Worm (Caenorhabditis elegans) whole organism, L4 larva: ENCODE results near the gene F01E11.3.
A peak's percentile ranks its signal among the peaks of the same experiment; 100 is the strongest.

Source experiments
- F37D6.2 ChIP-seq: sonication (generic microtip); optimal IDR thresholded peaks from 2 replicates; lab custom pipeline; 2016; ENCODE audit warnings: mild to moderate bottlenecking, missing genetic modification characterization, missing compliant biosample characterization
- R02D3.7 ChIP-seq: fragments of 150-350 bp; sonication (generic microtip); optimal IDR thresholded peaks from 3 replicates; lab custom pipeline; 2014; ENCODE audit warnings: missing biosample characterization, missing genetic modification characterization
- T26A8.4 ChIP-seq: fragments of 200-800 bp; sonication (Bioruptor generic); IDR thresholded peaks from 2 replicates; pipeline ENCODE4 v1.3.6; 2022; ENCODE audit warnings: missing genetic modification characterization, missing compliant biosample characterization
- Y48G9A.11 ChIP-seq: fragments of 200-800 bp; sonication (Bioruptor generic); IDR thresholded peaks from 2 replicates; pipeline ENCODE4 v1.3.6; 2022; ENCODE audit warnings: missing genetic modification reagents, missing genetic modification characterization, missing compliant biosample characterization
- aha-1 ChIP-seq: fragments of 150-350 bp; peaks from one replicate; lab custom pipeline; 2014; ENCODE audit warnings: missing biosample characterization, missing genetic modification characterization
- ama-1 ChIP-seq: fragments of 150-350 bp; optimal IDR thresholded peaks from 2 replicates; lab custom pipeline; 2014; ENCODE audit warnings: inconsistent platforms, mixed read lengths
- ceh-20 ChIP-seq: fragments of 200-800 bp; sonication (Bioruptor generic); IDR thresholded peaks from 2 replicates; pipeline ENCODE4 v1.3.6; 2022; ENCODE audit warnings: missing genetic modification reagents, missing genetic modification characterization, missing compliant biosample characterization
- ceh-62 ChIP-seq: sonication (generic microtip); optimal IDR thresholded peaks from 2 replicates; lab custom pipeline; 2017; ENCODE audit warnings: missing biosample characterization, missing genetic modification characterization
- daf-16 ChIP-seq, 3 experiments: sonication (generic microtip); optimal IDR thresholded peaks; 2 replicates each; lab custom pipeline; 2016 to 2017; ENCODE audit warnings: missing genetic modification characterization in 3 of 3, missing genetic modification reagents in 3 of 3, mild to moderate bottlenecking in 2 of 3, missing compliant biosample characterization in 2 of 3, missing biosample characterization in 1 of 3, moderate library complexity in 1 of 3
- daf-8 ChIP-seq: fragments of 200-800 bp; sonication (Bioruptor generic); IDR thresholded peaks from 2 replicates; pipeline ENCODE4 v1.3.6; 2022; ENCODE audit warnings: missing genetic modification characterization, missing compliant biosample characterization
- duxl-1 ChIP-seq: sonication (generic microtip); optimal IDR thresholded peaks from 2 replicates; lab custom pipeline; 2016; ENCODE audit warnings: mild to moderate bottlenecking, missing genetic modification characterization, moderate library complexity, missing compliant biosample characterization; ENCODE audit not compliant: poor library complexity
- dve-1 ChIP-seq: sonication (generic microtip); optimal IDR thresholded peaks from 2 replicates; lab custom pipeline; 2017; ENCODE audit warnings: antibody characterized with exemption, mild to moderate bottlenecking, missing genetic modification characterization, missing compliant biosample characterization; ENCODE audit not compliant: insufficient read depth
- egl-27 ChIP-seq: sonication (generic microtip); optimal IDR thresholded peaks from 3 replicates; lab custom pipeline; 2017; ENCODE audit warnings: missing biosample characterization, missing genetic modification reagents, missing genetic modification characterization
- fkh-10 ChIP-seq: fragments of 150-350 bp; optimal IDR thresholded peaks from 2 replicates; lab custom pipeline; 2014; ENCODE audit warnings: missing biosample characterization, missing genetic modification reagents, missing genetic modification characterization
- hif-1 ChIP-seq, 2 experiments: sonication (generic microtip); optimal IDR thresholded peaks; 2 replicates each; lab custom pipeline; 2016 to 2017; ENCODE audit warnings: missing compliant biosample characterization in 2 of 2, missing genetic modification characterization in 2 of 2, missing genetic modification reagents in 2 of 2, missing genotype in 2 of 2, mild to moderate bottlenecking in 1 of 2
- hlh-30 ChIP-seq: sonication (generic microtip); optimal IDR thresholded peaks from 2 replicates; lab custom pipeline; 2017; ENCODE audit warnings: antibody characterized with exemption, mild to moderate bottlenecking, missing genetic modification characterization, missing compliant biosample characterization; ENCODE audit not compliant: insufficient read depth
- jun-1 ChIP-seq: fragments of 150-350 bp; optimal IDR thresholded peaks from 2 replicates; lab custom pipeline; 2014; ENCODE audit warnings: missing biosample characterization, missing genetic modification reagents, missing genetic modification characterization
- lin-13 ChIP-seq: fragments of 150-350 bp; optimal IDR thresholded peaks from 2 replicates; lab custom pipeline; 2014; ENCODE audit warnings: missing biosample characterization, missing genetic modification reagents, missing genetic modification characterization
- lsy-2 ChIP-seq, 2 experiments: fragments of 150-350 bp in 1 of 2; sonication (generic microtip) in 1 of 2; optimal IDR thresholded peaks; 2 replicates each; lab custom pipeline; 2014 to 2017; ENCODE audit warnings: missing biosample characterization in 2 of 2, missing genetic modification characterization in 2 of 2
- madf-9 ChIP-seq: fragments of 200-800 bp; sonication (Bioruptor generic); conservative IDR thresholded peaks from 2 replicates; pipeline ENCODE4 v1.3.6; 2022; ENCODE audit warnings: missing genetic modification reagents, missing genetic modification characterization, missing compliant biosample characterization
- mdt-29 ChIP-seq: fragments of 200-800 bp; sonication (Bioruptor generic); IDR thresholded peaks from 2 replicates; pipeline ENCODE4 v1.3.6; 2022; ENCODE audit warnings: missing genetic modification reagents, missing genetic modification characterization, missing compliant biosample characterization
- nhr-41 ChIP-seq: fragments of 200-800 bp; sonication (Bioruptor generic); IDR thresholded peaks from 2 replicates; pipeline ENCODE4 v1.3.6; 2022; ENCODE audit warnings: missing genetic modification reagents, missing genetic modification characterization, missing compliant biosample characterization
- nhr-48 ChIP-seq: sonication (generic microtip); optimal IDR thresholded peaks from 2 replicates; lab custom pipeline; 2016; ENCODE audit warnings: mild to moderate bottlenecking, missing genetic modification characterization, missing compliant biosample characterization
- nhr-77 ChIP-seq: fragments of 150-350 bp; optimal IDR thresholded peaks from 2 replicates; lab custom pipeline; 2014; ENCODE audit warnings: missing biosample characterization, missing genetic modification characterization
- pqm-1 ChIP-seq: sonication (generic microtip); optimal IDR thresholded peaks from 2 replicates; lab custom pipeline; 2017; ENCODE audit warnings: missing biosample characterization, missing genetic modification characterization
- saeg-2 ChIP-seq: fragments of 200-800 bp; sonication (Bioruptor generic); IDR thresholded peaks from 2 replicates; pipeline ENCODE4 v1.3.6; 2022; ENCODE audit warnings: missing genetic modification reagents, missing genetic modification characterization, missing compliant biosample characterization
- sdz-12 ChIP-seq: fragments of 200-800 bp; sonication (Bioruptor generic); optimal IDR thresholded peaks from 2 replicates; lab custom pipeline; 2018; ENCODE audit warnings: mild to moderate bottlenecking, missing genetic modification characterization, missing compliant biosample characterization
- skn-1 ChIP-seq: fragments of 150-350 bp; optimal IDR thresholded peaks from 2 replicates; lab custom pipeline; 2014; ENCODE audit warnings: missing biosample characterization, missing genetic modification characterization
- snpc-1.2 ChIP-seq: fragments of 200-800 bp; sonication (Bioruptor generic); IDR thresholded peaks from 2 replicates; pipeline ENCODE4 v1.3.6; 2022; ENCODE audit warnings: missing genetic modification reagents, missing genetic modification characterization, missing compliant biosample characterization
- spr-1 ChIP-seq: sonication (generic microtip); optimal IDR thresholded peaks from 2 replicates; lab custom pipeline; 2016; ENCODE audit warnings: mild to moderate bottlenecking, missing genetic modification characterization, missing compliant biosample characterization
- tag-97 ChIP-seq: fragments of 200-800 bp; sonication (Bioruptor generic); IDR thresholded peaks from 2 replicates; pipeline ENCODE4 v1.3.6; 2022; ENCODE audit warnings: missing genetic modification characterization, missing compliant biosample characterization
- unc-62 ChIP-seq, 3 experiments: fragments of 150-350 bp in 1 of 3; sonication (generic microtip); optimal IDR thresholded peaks in 2 of 3; peaks in 1 of 3; 1 replicate in 1 of 3; 2 replicates in 2 of 3; lab custom pipeline; 2014 to 2017; ENCODE audit warnings: missing biosample characterization in 3 of 3, missing genetic modification characterization in 3 of 3, missing genetic modification reagents in 3 of 3, missing genotype in 1 of 3
- ztf-7 ChIP-seq: fragments of 150-350 bp; optimal IDR thresholded peaks from 2 replicates; lab custom pipeline; 2014; ENCODE audit warnings: missing biosample characterization, missing genetic modification characterization

The F01E11.3 gene

ce11 chrX:6934453-6934852 is 32.7 kb upstream of the F01E11.3 start (continued):
- TF ChIP-seq hlh-30 (tag; lab: Kevin White, UChicago) (peak; percentile 72), snpc-1.2 (GFP tag; lab: Robert Waterston, UW) (no peak), daf-8 (GFP tag; lab: Robert Waterston, UW) (no peak), skn-1 (tag; lab: Kevin White, UChicago) (no peak), ztf-7 (no peak), pqm-1 (tag; lab: Kevin White, UChicago) (no peak), dve-1 (peak; percentile 53), ceh-62 (tag; lab: Kevin White, UChicago) (no peak), daf-16 (GFP tag; optimal IDR thresholded peaks at IDR 0.05; lab: Kevin White, UChicago) (peak in 1 of 2 experiments; percentile 85), daf-16 (tag; optimal IDR thresholded peaks at IDR 0.05; lab: Kevin White, UChicago) (peak; percentile 96), nhr-77 (tag; lab: Kevin White, UChicago) (peak; percentile 52), F37D6.2 (no peak)

ce11 chrX:6935430-6935829 is 31.7 kb upstream of the F01E11.3 start, which contains the start of gene C16E9.2:
TSS of gene C16E9.2 (plus strand) at chrX:6935730.
- TF ChIP-seq Y48G9A.11 (GFP tag; lab: Robert Waterston, UW) = no peak
- TF ChIP-seq tag-97 = no peak
- peak in 1 of 2 experiments; percentile 35 for TF ChIP-seq unc-62 (GFP tag; optimal IDR thresholded peaks at IDR 0.05 in 1 of 2; lab: Kevin White, UChicago)
- TF ChIP-seq unc-62 (tag; optimal IDR thresholded peaks at IDR 0.05; lab: Kevin White, UChicago) = no peak
- no peak for TF ChIP-seq mdt-29 (GFP tag; lab: Robert Waterston, UW)

- TF ChIP-seq nhr-48 (no peak), unc-62 (GFP tag; optimal IDR thresholded peaks at IDR 0.05 in 1 of 2; lab: Kevin White, UChicago) (peak in 1 of 2 experiments; percentile 93), unc-62 (tag; optimal IDR thresholded peaks at IDR 0.05; lab: Kevin White, UChicago) (no peak), T26A8.4 (no peak), duxl-1 (tag; lab: Kevin White, UChicago) (no peak), nhr-41 (GFP tag; lab: Robert Waterston, UW) (no peak), ceh-20 (GFP tag; lab: Robert Waterston, UW) (no peak), daf-16 (GFP tag; optimal IDR thresholded peaks at IDR 0.05; lab: Kevin White, UChicago) (no peak), daf-16 (tag; optimal IDR thresholded peaks at IDR 0.05; lab: Kevin White, UChicago) (no peak), sdz-12 (no peak), egl-27 (tag; lab: Kevin White, UChicago) (no peak), saeg-2 (GFP tag; lab: Robert Waterston, UW) (no peak), snpc-1.2 (GFP tag; lab: Robert Waterston, UW) (no peak), lin-13 (GFP tag; lab: Kevin White, UChicago) (no peak), aha-1 (tag; lab: Kevin White, UChicago) (peak; percentile 8), madf-9 (GFP tag; lab: Robert Waterston, UW) (no peak)
Observed at ce11 chrX:6937742-6938141, 29.4 kb upstream of the F01E11.3 start.

ce11 chrX:6939917-6940316 is 27.2 kb upstream of the F01E11.3 start, which contains the start of gene C16E9.1:
TSS of gene C16E9.1 (plus strand) at chrX:6940217.
- no peak for TF ChIP-seq madf-9 (GFP tag; lab: Robert Waterston, UW)
- TF ChIP-seq lsy-2 (tag; optimal IDR thresholded peaks at IDR 0.05; lab: Kevin White, UChicago) = no peak
- TF ChIP-seq fkh-10 (GFP tag; lab: Kevin White, UChicago) = no peak
- no peak for TF ChIP-seq ama-1 (lab: Kevin White, UChicago)
- TF ChIP-seq ceh-62 (tag; lab: Kevin White, UChicago) = no peak
- no peak for TF ChIP-seq R02D3.7 (tag; lab: Kevin White, UChicago)
- TF ChIP-seq hif-1 (tag; optimal IDR thresholded peaks at IDR 0.05; lab: Kevin White, UChicago) = no peak
- TF ChIP-seq jun-1 (tag; lab: Kevin White, UChicago) = no peak

ce11 chrX:6940775-6941174 is 26.4 kb upstream of the F01E11.3 start:
- TF ChIP-seq spr-1 = no peak
- TF ChIP-seq unc-62 (GFP tag; optimal IDR thresholded peaks at IDR 0.05 in 1 of 2; lab: Kevin White, UChicago) = peak in 1 of 2 experiments; percentile 97
- no peak for TF ChIP-seq unc-62 (tag; optimal IDR thresholded peaks at IDR 0.05; lab: Kevin White, UChicago)
